Fruit fly (Drosophila melanogaster): ENCODE measurements around the gene Tsp26A.

Gene Tsp26A

dm6 chr2L:6006508-6007232 is 6.6 kb downstream of the Tsp26A start, which contains the start of gene Gal:
TSS of gene Gal (minus strand) at chr2L:6006827.
- TF ChIP-seq Myc (optimal IDR thresholded peaks at IDR 0.05) = no peak
- TF ChIP-seq Sin3A (optimal IDR thresholded peaks at IDR 0.05) = no peak
- no peak for TF ChIP-seq h (optimal IDR thresholded peaks at IDR 0.05)
- no peak for TF ChIP-seq psq (optimal IDR thresholded peaks at IDR 0.05)
- TF ChIP-seq ttk (optimal IDR thresholded peaks at IDR 0.05) = no peak
- no peak for TF ChIP-seq insv (optimal IDR thresholded peaks at IDR 0.05)

DNA sequence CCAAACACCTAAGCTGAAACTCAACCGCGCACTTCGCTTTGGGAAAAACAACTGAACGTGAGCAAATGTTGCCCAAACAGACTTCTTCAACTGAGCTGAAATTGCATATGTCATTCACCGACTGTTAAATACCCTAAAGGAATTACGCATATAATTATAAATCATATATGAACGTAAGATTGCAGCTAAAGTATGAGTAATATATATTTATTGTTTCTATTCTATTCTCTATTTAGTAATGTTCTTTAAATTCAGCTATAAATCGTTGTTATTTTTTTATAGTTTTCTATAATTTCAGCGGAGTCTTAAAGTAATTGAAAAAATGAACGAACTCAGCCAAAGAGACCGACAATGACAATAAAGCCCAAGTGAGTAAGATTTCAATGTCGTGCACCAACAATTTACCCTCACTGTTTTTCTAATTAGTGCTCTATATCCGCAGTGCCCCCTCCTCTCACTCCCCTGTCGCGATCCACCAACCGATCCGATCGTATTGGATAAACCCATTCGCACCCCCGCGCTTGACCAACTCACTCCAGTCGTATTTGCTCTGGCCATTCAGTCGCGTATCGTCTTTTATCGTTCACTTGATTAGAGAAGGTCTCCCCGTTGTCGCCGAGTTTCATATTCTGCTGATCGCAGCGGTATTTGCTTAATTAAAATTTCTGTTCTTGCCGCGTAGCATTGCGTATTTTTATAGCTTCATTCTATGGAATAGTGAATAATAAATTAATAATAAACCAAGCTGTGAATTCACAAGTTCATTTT is 12.5 kb downstream of the Tsp26A start, which contains the start of gene CG9098:
CG9098 (minus strand) TSS at position 36 of the 768 bp plus-strand sequence.
- TF ChIP-seq h (optimal IDR thresholded peaks at IDR 0.05) (no peak), Sin3A (optimal IDR thresholded peaks at IDR 0.05) (no peak), insv (optimal IDR thresholded peaks at IDR 0.05) (no peak), ttk (optimal IDR thresholded peaks at IDR 0.05) (no peak), Myc (optimal IDR thresholded peaks at IDR 0.05) (no peak), psq (optimal IDR thresholded peaks at IDR 0.05) (no peak)

dm6 chr2L:6013071-6013417 is 13.0 kb downstream of the Tsp26A start:
- no peak for TF ChIP-seq ttk (optimal IDR thresholded peaks at IDR 0.05)
- TF ChIP-seq h (optimal IDR thresholded peaks at IDR 0.05) = no peak
- TF ChIP-seq Myc (optimal IDR thresholded peaks at IDR 0.05) = no peak
- no peak for TF ChIP-seq insv (optimal IDR thresholded peaks at IDR 0.05)
- TF ChIP-seq psq (optimal IDR thresholded peaks at IDR 0.05) = no peak
- no peak for TF ChIP-seq Sin3A (optimal IDR thresholded peaks at IDR 0.05)

DNA sequence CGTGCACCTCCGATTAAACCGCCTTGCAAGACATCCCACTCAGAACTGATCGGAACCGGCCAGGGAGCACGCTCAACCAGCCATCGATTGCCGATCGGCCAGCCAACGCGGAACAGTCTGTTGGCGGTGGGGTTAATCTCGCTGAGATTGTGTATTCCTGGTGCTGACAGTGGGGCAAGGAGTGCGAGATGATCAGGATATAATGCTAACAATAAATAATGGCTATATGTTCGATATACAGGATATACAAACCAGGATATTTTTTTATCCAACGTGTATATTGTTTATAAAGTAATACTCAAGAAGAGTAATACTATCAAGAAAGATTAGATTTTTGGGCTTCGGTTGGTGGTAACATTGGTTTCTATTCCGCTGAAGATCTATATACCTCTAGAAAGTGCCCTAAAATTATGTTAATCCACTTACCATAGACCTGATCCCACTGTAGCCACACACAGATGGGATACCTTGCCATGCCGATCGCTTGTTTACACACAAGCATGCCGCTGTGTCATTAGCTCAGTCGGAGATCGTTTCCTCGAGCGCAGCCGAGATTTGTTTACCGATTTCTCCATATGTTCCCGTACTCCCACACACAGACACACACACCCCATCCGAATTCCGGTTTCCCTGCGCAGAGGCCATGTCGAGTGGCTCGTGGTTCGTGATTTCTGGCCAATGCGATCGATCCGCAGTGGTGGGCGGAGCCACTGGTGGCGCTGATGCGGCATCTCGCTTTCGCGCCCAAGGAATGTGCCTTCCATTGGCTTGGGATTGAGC is 19.5 kb downstream of the Tsp26A start, which contains the start of gene H2.0:
H2.0 (minus strand) TSS at position 51 of the 780 bp plus-strand sequence.
- no peak for TF ChIP-seq Myc (optimal IDR thresholded peaks at IDR 0.05)
- no peak for TF ChIP-seq Sin3A (optimal IDR thresholded peaks at IDR 0.05)
- no peak for TF ChIP-seq psq (optimal IDR thresholded peaks at IDR 0.05)
- no peak for TF ChIP-seq insv (optimal IDR thresholded peaks at IDR 0.05)
- no peak for TF ChIP-seq ttk (optimal IDR thresholded peaks at IDR 0.05)
- no peak for TF ChIP-seq h (optimal IDR thresholded peaks at IDR 0.05)

DNA sequence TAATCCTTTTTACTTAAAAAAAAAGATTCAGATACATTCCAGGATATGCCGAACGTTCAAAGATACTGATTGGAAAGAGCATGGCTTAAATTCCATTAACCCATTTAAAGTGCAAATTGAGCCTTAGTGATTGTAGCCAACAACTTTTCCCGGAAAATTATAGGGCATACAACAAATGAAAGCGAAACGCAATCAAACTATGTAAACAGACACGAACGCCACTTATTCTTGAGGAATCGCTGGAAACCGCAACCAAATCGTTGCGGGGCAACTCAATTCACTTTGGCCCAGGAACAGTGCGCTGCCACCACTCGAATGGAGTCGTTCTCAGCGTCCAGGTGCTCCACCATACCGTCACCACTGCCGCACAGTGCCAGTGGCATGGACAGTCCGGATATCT is 20.5 kb downstream of the Tsp26A start, which contains the start of gene CG13996:
CG13996 (plus strand) TSS at position 301 of the 400 bp plus-strand sequence.
- no peak for TF ChIP-seq Myc (optimal IDR thresholded peaks at IDR 0.05)
- no peak for TF ChIP-seq psq (optimal IDR thresholded peaks at IDR 0.05)
- no peak for TF ChIP-seq ttk (optimal IDR thresholded peaks at IDR 0.05)
- TF ChIP-seq Sin3A (optimal IDR thresholded peaks at IDR 0.05) = no peak
- TF ChIP-seq h (optimal IDR thresholded peaks at IDR 0.05) = no peak
- no peak for TF ChIP-seq insv (optimal IDR thresholded peaks at IDR 0.05)

- TF ChIP-seq h (optimal IDR thresholded peaks at IDR 0.05) (no peak), insv (optimal IDR thresholded peaks at IDR 0.05) (no peak), Sin3A (optimal IDR thresholded peaks at IDR 0.05) (no peak), Myc (optimal IDR thresholded peaks at IDR 0.05) (no peak), psq (optimal IDR thresholded peaks at IDR 0.05) (no peak), ttk (optimal IDR thresholded peaks at IDR 0.05) (no peak)
These were observed 22.8 kb downstream of the Tsp26A start for dm6 chr2L:6022793-6023192.

dm6 chr2L:6024345-6024907 is 24.4 kb downstream of the Tsp26A start, which contains the start of gene CG9107:
TSS of gene CG9107 (minus strand) at chr2L:6024539.
- TF ChIP-seq Myc (optimal IDR thresholded peaks at IDR 0.05) = no peak
- TF ChIP-seq h (optimal IDR thresholded peaks at IDR 0.05) = no peak
- TF ChIP-seq Sin3A (optimal IDR thresholded peaks at IDR 0.05) = no peak
- no peak for TF ChIP-seq ttk (optimal IDR thresholded peaks at IDR 0.05)
- TF ChIP-seq insv (optimal IDR thresholded peaks at IDR 0.05) = no peak
- no peak for TF ChIP-seq psq (optimal IDR thresholded peaks at IDR 0.05)

DNA sequence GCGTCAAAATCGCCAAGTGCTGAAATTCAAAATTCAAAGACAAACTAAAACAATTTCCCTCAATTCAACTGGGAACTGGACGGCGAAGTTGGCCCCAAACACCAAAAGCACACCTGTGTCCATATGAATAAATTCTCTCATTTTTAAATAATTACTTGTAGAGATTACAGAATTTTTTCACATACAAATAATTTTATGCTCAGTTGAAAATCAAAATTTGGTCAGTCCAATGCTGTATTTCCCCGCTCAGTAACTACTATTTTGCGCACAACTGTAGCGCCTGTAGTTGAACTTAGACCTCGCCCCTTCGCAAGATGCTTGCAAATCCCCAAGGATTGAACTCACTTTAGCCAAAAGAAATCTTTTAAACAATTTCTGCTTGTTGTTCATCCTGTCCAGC is 28.7 kb downstream of the Tsp26A start:
- TF ChIP-seq insv (optimal IDR thresholded peaks at IDR 0.05) (no peak), Sin3A (optimal IDR thresholded peaks at IDR 0.05) (no peak), Myc (optimal IDR thresholded peaks at IDR 0.05) (no peak), ttk (optimal IDR thresholded peaks at IDR 0.05) (no peak), psq (optimal IDR thresholded peaks at IDR 0.05) (no peak), h (optimal IDR thresholded peaks at IDR 0.05) (no peak)

dm6 chr2L:6031838-6032237 is 31.8 kb downstream of the Tsp26A start:
- TF ChIP-seq psq (optimal IDR thresholded peaks at IDR 0.05) (no peak), ttk (optimal IDR thresholded peaks at IDR 0.05) (no peak), Sin3A (optimal IDR thresholded peaks at IDR 0.05) (no peak), h (optimal IDR thresholded peaks at IDR 0.05) (no peak), Myc (optimal IDR thresholded peaks at IDR 0.05) (no peak), insv (optimal IDR thresholded peaks at IDR 0.05) (no peak)

DNA sequence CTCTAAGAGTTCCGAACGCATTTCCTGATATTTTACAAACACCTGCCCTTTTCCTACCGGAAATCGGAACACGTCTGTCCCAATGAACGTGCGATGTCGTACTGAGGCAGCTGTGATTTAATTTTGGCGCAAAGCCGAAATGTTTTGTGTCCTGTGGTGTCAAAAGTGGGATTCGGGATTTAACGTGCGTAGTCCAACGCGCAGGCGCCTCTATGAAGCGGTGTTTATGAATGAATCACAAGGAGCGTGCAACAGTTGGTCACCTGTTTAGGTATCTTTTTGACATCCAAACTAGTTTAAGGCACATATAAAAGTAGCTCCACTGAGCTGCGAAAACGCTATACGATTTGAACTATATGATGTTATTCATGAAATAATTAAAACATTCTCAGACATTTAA is 34.3 kb downstream of the Tsp26A start, which contains the start of gene CG9109:
CG9109 (minus strand) TSS at position 80 of the 400 bp plus-strand sequence.
- no peak for TF ChIP-seq Sin3A (optimal IDR thresholded peaks at IDR 0.05)
- no peak for TF ChIP-seq insv (optimal IDR thresholded peaks at IDR 0.05)
- no peak for TF ChIP-seq psq (optimal IDR thresholded peaks at IDR 0.05)
- TF ChIP-seq ttk (optimal IDR thresholded peaks at IDR 0.05) = no peak
- no peak for TF ChIP-seq Myc (optimal IDR thresholded peaks at IDR 0.05)
- TF ChIP-seq h (optimal IDR thresholded peaks at IDR 0.05) = no peak

DNA sequence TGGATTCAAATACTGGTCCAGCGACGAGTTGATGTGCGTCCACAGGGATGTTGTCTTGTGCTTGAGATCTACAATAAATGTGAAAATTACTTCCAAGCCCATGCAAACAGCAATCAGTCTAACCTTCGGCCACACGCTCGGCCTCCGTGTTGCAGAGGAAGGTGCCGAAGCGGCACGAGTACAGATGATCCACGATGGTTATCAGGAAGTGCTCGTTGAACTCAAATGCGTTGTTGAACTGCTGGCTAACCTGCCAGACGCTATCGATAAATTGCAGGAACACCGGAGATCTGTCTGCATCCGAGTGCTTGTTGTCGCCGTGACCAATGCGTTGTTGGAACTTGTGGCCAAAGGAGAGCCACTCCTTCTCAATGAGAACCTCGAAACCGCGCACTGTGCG is 35.1 kb downstream of the Tsp26A start:
- no peak for TF ChIP-seq h (optimal IDR thresholded peaks at IDR 0.05)
- no peak for TF ChIP-seq psq (optimal IDR thresholded peaks at IDR 0.05)
- TF ChIP-seq ttk (optimal IDR thresholded peaks at IDR 0.05) = no peak
- no peak for TF ChIP-seq Myc (optimal IDR thresholded peaks at IDR 0.05)
- no peak for TF ChIP-seq insv (optimal IDR thresholded peaks at IDR 0.05)

Measured in Kc167 (cell line).